Worm (Caenorhabditis elegans) whole organism, L2 larva: ENCODE results near the gene clec-196.

Source experiments
- C34F6.9 ChIP-seq: fragments of 150-350 bp; optimal IDR thresholded peaks from 2 replicates; lab custom pipeline; 2014; ENCODE audit warnings: missing biosample characterization, missing genetic modification characterization
- F13H6.1 ChIP-seq: sonication (generic microtip); optimal IDR thresholded peaks from 2 replicates; lab custom pipeline; 2016; ENCODE audit warnings: missing genetic modification characterization, missing compliant biosample characterization
- R02D3.7 ChIP-seq: fragments of 150-350 bp; optimal IDR thresholded peaks from 2 replicates; lab custom pipeline; 2014; ENCODE audit warnings: missing biosample characterization, missing genetic modification characterization
- Y55F3AM.14 ChIP-seq: fragments of 200-800 bp; sonication (Bioruptor generic); optimal IDR thresholded peaks from 2 replicates; lab custom pipeline; 2018; ENCODE audit warnings: mild to moderate bottlenecking, missing genetic modification characterization, missing compliant biosample characterization
- ZK546.5 ChIP-seq: sonication (generic microtip); optimal IDR thresholded peaks from 2 replicates; lab custom pipeline; 2017; ENCODE audit warnings: missing biosample characterization, missing genetic modification characterization
- alr-1 ChIP-seq: fragments of 150-350 bp; optimal IDR thresholded peaks from 2 replicates; lab custom pipeline; 2014; ENCODE audit warnings: missing biosample characterization, missing genetic modification characterization
- aly-2 ChIP-seq: fragments of 150-350 bp; optimal IDR thresholded peaks from 2 replicates; lab custom pipeline; 2014; ENCODE audit warnings: missing biosample characterization, missing genetic modification characterization
- ama-1 ChIP-seq: fragments of 150-350 bp; optimal IDR thresholded peaks from 2 replicates; lab custom pipeline; 2018; ENCODE audit warnings: inconsistent platforms
- blmp-1 ChIP-seq: sonication (generic microtip); optimal IDR thresholded peaks from 2 replicates; lab custom pipeline; 2017; ENCODE audit warnings: missing genetic modification characterization, mild to moderate bottlenecking, missing compliant biosample characterization, antibody characterized with exemption, moderate library complexity; ENCODE audit not compliant: insufficient read depth
- ceh-16 ChIP-seq: fragments of 150-350 bp; optimal IDR thresholded peaks from 2 replicates; lab custom pipeline; 2014; ENCODE audit warnings: missing biosample characterization, missing genetic modification characterization
- ceh-82 ChIP-seq: fragments of 150-350 bp; optimal IDR thresholded peaks from 2 replicates; lab custom pipeline; 2014; ENCODE audit warnings: missing biosample characterization, missing genetic modification characterization
- crh-2 ChIP-seq: sonication (generic microtip); optimal IDR thresholded peaks from 2 replicates; lab custom pipeline; 2017; ENCODE audit warnings: missing biosample characterization, missing genetic modification characterization
- dmd-4 ChIP-seq: sonication (generic microtip); optimal IDR thresholded peaks from 2 replicates; lab custom pipeline; 2017; ENCODE audit warnings: missing biosample characterization, missing genetic modification characterization
- egl-27 ChIP-seq: sonication (generic microtip); optimal IDR thresholded peaks from 3 replicates; lab custom pipeline; 2017; ENCODE audit warnings: missing biosample characterization, missing genetic modification reagents, missing genetic modification characterization
- elt-1 ChIP-seq: fragments of 150-350 bp; optimal IDR thresholded peaks from 2 replicates; lab custom pipeline; 2014; ENCODE audit warnings: missing biosample characterization, missing genetic modification characterization
- elt-3 ChIP-seq: sonication (generic microtip); optimal IDR thresholded peaks from 2 replicates; lab custom pipeline; 2017; ENCODE audit warnings: missing biosample characterization, missing genetic modification characterization
- fos-1 ChIP-seq: fragments of 150-350 bp; optimal IDR thresholded peaks from 2 replicates; lab custom pipeline; 2014; ENCODE audit warnings: missing biosample characterization, missing genetic modification characterization
- gmeb-1 ChIP-seq: fragments of 150-350 bp; optimal IDR thresholded peaks from 2 replicates; lab custom pipeline; 2014; ENCODE audit warnings: missing biosample characterization, missing genetic modification characterization
- lin-11 ChIP-seq: fragments of 150-350 bp; sonication (generic microtip); optimal IDR thresholded peaks from 2 replicates; lab custom pipeline; 2014; ENCODE audit warnings: missing biosample characterization, missing genetic modification characterization, inconsistent platforms, mixed read lengths
- lin-13 ChIP-seq: fragments of 150-350 bp; optimal IDR thresholded peaks from 2 replicates; lab custom pipeline; 2014; ENCODE audit warnings: missing biosample characterization, missing genetic modification reagents, missing genetic modification characterization
- lin-39 ChIP-seq: fragments of 150-350 bp; optimal IDR thresholded peaks from 2 replicates; lab custom pipeline; 2014; ENCODE audit warnings: missing biosample characterization, missing genetic modification reagents, missing genetic modification characterization
- lsy-2 ChIP-seq, 2 experiments: fragments of 150-350 bp in 1 of 2; sonication (generic microtip) in 1 of 2; optimal IDR thresholded peaks; 2 replicates each; lab custom pipeline; 2014 to 2017; ENCODE audit warnings: missing biosample characterization in 2 of 2, missing genetic modification characterization in 2 of 2
- mab-5 ChIP-seq: fragments of 150-350 bp; optimal IDR thresholded peaks from 2 replicates; lab custom pipeline; 2014; ENCODE audit warnings: missing biosample characterization, missing genetic modification characterization
- mbf-1 ChIP-seq: sonication (generic microtip); optimal IDR thresholded peaks from 2 replicates; lab custom pipeline; 2017; ENCODE audit warnings: missing biosample characterization, missing genetic modification characterization
- mdl-1 ChIP-seq, 2 experiments: fragments of 150-350 bp in 1 of 2; sonication (generic microtip) in 1 of 2; optimal IDR thresholded peaks; 2 replicates each; lab custom pipeline; 2017; ENCODE audit warnings: missing biosample characterization in 2 of 2, missing genetic modification characterization in 2 of 2
- nhr-10 ChIP-seq: sonication (generic microtip); optimal IDR thresholded peaks from 2 replicates; lab custom pipeline; 2017; ENCODE audit warnings: missing biosample characterization, missing genetic modification characterization
- nhr-11 ChIP-seq: fragments of 150-350 bp; optimal IDR thresholded peaks from 2 replicates; lab custom pipeline; 2014; ENCODE audit warnings: missing biosample characterization, missing genetic modification characterization
- nhr-12 ChIP-seq: fragments of 150-350 bp; optimal IDR thresholded peaks from 2 replicates; lab custom pipeline; 2014; ENCODE audit warnings: missing biosample characterization, missing genetic modification characterization
- nhr-129 ChIP-seq: fragments of 150-350 bp; optimal IDR thresholded peaks from 2 replicates; lab custom pipeline; 2014; ENCODE audit warnings: missing biosample characterization, missing genetic modification characterization
- nhr-21 ChIP-seq: fragments of 150-350 bp; optimal IDR thresholded peaks from 2 replicates; lab custom pipeline; 2014; ENCODE audit warnings: missing biosample characterization, missing genetic modification characterization
- nhr-23 ChIP-seq: fragments of 150-350 bp; optimal IDR thresholded peaks from 2 replicates; lab custom pipeline; 2014; ENCODE audit warnings: missing biosample characterization, missing genetic modification reagents, missing genetic modification characterization
- nhr-237 ChIP-seq: fragments of 150-350 bp; optimal IDR thresholded peaks from 2 replicates; lab custom pipeline; 2014; ENCODE audit warnings: missing biosample characterization, missing genetic modification characterization
- nhr-25 ChIP-seq: fragments of 150-350 bp; sonication (generic microtip); optimal IDR thresholded peaks from 3 replicates; lab custom pipeline; 2014; ENCODE audit warnings: missing biosample characterization, missing genetic modification characterization
- nhr-6 ChIP-seq: fragments of 150-350 bp; optimal IDR thresholded peaks from 2 replicates; lab custom pipeline; 2014; ENCODE audit warnings: missing biosample characterization, missing genetic modification characterization
- nhr-77 ChIP-seq: fragments of 150-350 bp; optimal IDR thresholded peaks from 2 replicates; lab custom pipeline; 2014; ENCODE audit warnings: missing biosample characterization, missing genetic modification characterization
- peb-1 ChIP-seq: fragments of 150-350 bp; optimal IDR thresholded peaks from 2 replicates; lab custom pipeline; 2014; ENCODE audit warnings: missing biosample characterization, missing genetic modification characterization
- sem-4 ChIP-seq: fragments of 150-350 bp; optimal IDR thresholded peaks from 2 replicates; lab custom pipeline; 2014; ENCODE audit warnings: missing biosample characterization, missing genetic modification reagents, missing genetic modification characterization
- skn-1 ChIP-seq: sonication (generic microtip); optimal IDR thresholded peaks from 2 replicates; lab custom pipeline; 2017; ENCODE audit warnings: missing biosample characterization, missing genetic modification characterization
- sma-3 ChIP-seq: sonication (generic microtip); optimal IDR thresholded peaks from 2 replicates; lab custom pipeline; 2016; ENCODE audit warnings: missing genetic modification reagents, missing genetic modification characterization, missing compliant biosample characterization
- sma-9 ChIP-seq, 2 experiments: fragments of 150-350 bp in 1 of 2; sonication (generic microtip) in 1 of 2; optimal IDR thresholded peaks; 2 replicates each; lab custom pipeline; 2014 to 2016; ENCODE audit warnings: missing genetic modification characterization in 2 of 2, mild to moderate bottlenecking in 1 of 2, missing biosample characterization in 1 of 2, missing compliant biosample characterization in 1 of 2, missing genetic modification reagents in 1 of 2, moderate library complexity in 1 of 2
- snpc-4 ChIP-seq: fragments of 150-350 bp; optimal IDR thresholded peaks from 2 replicates; lab custom pipeline; 2014; ENCODE audit warnings: missing biosample characterization, missing genetic modification characterization
- unc-39 ChIP-seq: fragments of 150-350 bp; optimal IDR thresholded peaks from 2 replicates; lab custom pipeline; 2014; ENCODE audit warnings: missing biosample characterization, missing genetic modification characterization
- unc-55 ChIP-seq: fragments of 150-350 bp; sonication (generic microtip); optimal IDR thresholded peaks from 3 replicates; lab custom pipeline; 2014; ENCODE audit warnings: missing biosample characterization, missing genetic modification reagents, missing genetic modification characterization
- unc-62 ChIP-seq: fragments of 150-350 bp; optimal IDR thresholded peaks from 2 replicates; lab custom pipeline; 2014; ENCODE audit warnings: missing biosample characterization, missing genetic modification reagents, missing genetic modification characterization
- zag-1 ChIP-seq: fragments of 150-350 bp; optimal IDR thresholded peaks from 2 replicates; lab custom pipeline; 2014; ENCODE audit warnings: missing biosample characterization, missing genetic modification characterization
- ztf-1 ChIP-seq: fragments of 200-800 bp; sonication (Bioruptor generic); conservative IDR thresholded peaks from 2 replicates; pipeline ENCODE4 v1.3.6; 2022; ENCODE audit warnings: missing genetic modification characterization, missing compliant biosample characterization
- ztf-11 ChIP-seq: sonication (generic microtip); optimal IDR thresholded peaks from 2 replicates; lab custom pipeline; 2017; ENCODE audit warnings: missing biosample characterization, missing genetic modification characterization
- ztf-4 ChIP-seq: fragments of 150-350 bp; optimal IDR thresholded peaks from 2 replicates; lab custom pipeline; 2014; ENCODE audit warnings: missing biosample characterization, missing genetic modification characterization

clec-196 gene

ce11 chrIV:17278363-17278762 is 1.6 kb downstream of the clec-196 start:
- TF ChIP-seq mbf-1 (tag; lab: Kevin White, UChicago) (no peak), ztf-1 (GFP tag; lab: Robert Waterston, UW) (peak; percentile 89; the same call in 1 of the 2 replicates), zag-1 (peak; percentile 96), unc-55 (GFP tag; lab: Kevin White, UChicago) (peak; percentile 98), unc-39 (tag; lab: Kevin White, UChicago) (no peak), nhr-23 (tag; lab: Kevin White, UChicago) (no peak), ceh-16 (tag; lab: Kevin White, UChicago) (peak; percentile 26), blmp-1 (tag; lab: Kevin White, UChicago) (peak; percentile 82), egl-27 (tag; lab: Kevin White, UChicago) (peak; percentile 95), lin-13 (GFP tag; lab: Kevin White, UChicago) (peak; percentile 95), F13H6.1 (tag; lab: Kevin White, UChicago) (peak; percentile 97), dmd-4 (tag; lab: Kevin White, UChicago) (no peak), nhr-77 (tag; lab: Kevin White, UChicago) (peak; percentile 71), C34F6.9 (tag; lab: Kevin White, UChicago) (peak; percentile 97), mdl-1 (tag; optimal IDR thresholded peaks at IDR 0.05; lab: Kevin White, UChicago) (peak in 1 of 2 experiments; percentile 76), elt-1 (tag; lab: Kevin White, UChicago) (no peak), nhr-6 (tag; lab: Kevin White, UChicago) (peak; percentile 93), R02D3.7 (tag; lab: Kevin White, UChicago) (peak; percentile 62), skn-1 (tag; lab: Kevin White, UChicago) (peak; percentile 43), lin-11 (tag; lab: Kevin White, UChicago) (peak; percentile 89), nhr-10 (tag; lab: Kevin White, UChicago) (peak; percentile 83), unc-62 (GFP tag; lab: Kevin White, UChicago) (peak; percentile 38), crh-2 (peak; percentile 95), nhr-25 (peak; percentile 97), aly-2 (tag; lab: Kevin White, UChicago) (no peak), ceh-82 (tag; lab: Kevin White, UChicago) (peak; percentile 82), mab-5 (tag; lab: Kevin White, UChicago) (peak; percentile 90), nhr-129 (tag; lab: Kevin White, UChicago) (peak; percentile 96), lsy-2 (tag; optimal IDR thresholded peaks at IDR 0.05; lab: Kevin White, UChicago) (peak; percentile 92 to 95), Y55F3AM.14 (GFP tag; lab: Kevin White, UChicago) (peak; percentile 98), peb-1 (tag; lab: Kevin White, UChicago) (no peak), ztf-4 (peak; percentile 95), sma-3 (GFP tag; lab: Kevin White, UChicago) (peak; percentile 99), sem-4 (peak; percentile 97), lin-39 (tag; lab: Kevin White, UChicago) (peak; percentile 43), nhr-12 (tag; lab: Kevin White, UChicago) (no peak), fos-1 (tag; lab: Kevin White, UChicago) (peak; percentile 92), gmeb-1 (peak; percentile 86), nhr-21 (tag; lab: Kevin White, UChicago) (peak; percentile 96), alr-1 (tag; lab: Kevin White, UChicago) (no peak), snpc-4 (tag; lab: Kevin White, UChicago) (peak; percentile 65), elt-3 (tag; lab: Kevin White, UChicago) (no peak), ZK546.5 (peak; percentile 75), sma-9 (GFP tag; optimal IDR thresholded peaks at IDR 0.05; lab: Kevin White, UChicago) (peak; percentile 87), sma-9 (tag; optimal IDR thresholded peaks at IDR 0.05; lab: Kevin White, UChicago) (no peak), ztf-11 (tag; lab: Kevin White, UChicago) (peak; percentile 35), nhr-237 (tag; lab: Kevin White, UChicago) (peak; percentile 78), nhr-11 (tag; lab: Kevin White, UChicago) (peak; percentile 72), ama-1 (lab: Kevin White, UChicago) (peak; percentile 92)
